Fruit fly (Drosophila melanogaster) whole organism, embryonic: Measurements from ENCODE around the gene CG9030.

Experiments
- Bgb ChIP-seq: fragments of 200-800 bp; sonication (Bioruptor generic); IDR thresholded peaks from 2 replicates; pipeline ENCODE4 v1.3.6; 2022; ENCODE audit warnings: missing biosample characterization, missing genetic modification characterization; ENCODE audit not compliant: partially characterized antibody
- CG18262 ChIP-seq: fragments of 200-800 bp; optimal IDR thresholded peaks from 3 replicates; lab custom pipeline; 2019; ENCODE audit warnings: missing biosample characterization, mild to moderate bottlenecking, missing genetic modification characterization, moderate library complexity
- CG32767 ChIP-seq: fragments of 200-800 bp; sonication (Bioruptor generic); IDR thresholded peaks from 2 replicates; pipeline ENCODE4 v1.3.6; 2022; ENCODE audit warnings: missing biosample characterization, missing genetic modification characterization
- CG34224 ChIP-seq: fragments of 200-800 bp; sonication (Bioruptor generic); IDR thresholded peaks from 3 replicates; pipeline ENCODE4 v1.3.6; 2022; ENCODE audit warnings: missing biosample characterization, missing genetic modification characterization; ENCODE audit not compliant: partially characterized antibody
- CG6854 ChIP-seq: fragments of 200-800 bp; sonication (Bioruptor generic); optimal IDR thresholded peaks from 3 replicates; lab custom pipeline; 2017; ENCODE audit warnings: missing biosample characterization, mild to moderate bottlenecking, missing genetic modification characterization
- CG8924 ChIP-seq: fragments of 200-800 bp; optimal IDR thresholded peaks from 3 replicates; lab custom pipeline; 2019; ENCODE audit warnings: missing biosample characterization, mild to moderate bottlenecking, missing genetic modification characterization, moderate library complexity
- Lpt ChIP-seq: fragments of >200 bp; optimal IDR thresholded peaks from 2 replicates; lab custom pipeline; 2018; ENCODE audit warnings: missing biosample characterization, missing genetic modification characterization
- MBD-R2 ChIP-seq: fragments of 200-800 bp; sonication (Bioruptor generic); IDR thresholded peaks from 2 replicates; pipeline ENCODE4 v1.3.6; 2022; ENCODE audit warnings: missing biosample characterization, missing genetic modification characterization
- MTF-1 ChIP-seq: fragments of 200-800 bp; sonication (Bioruptor generic); optimal IDR thresholded peaks from 2 replicates; lab custom pipeline; 2018; ENCODE audit warnings: missing biosample characterization, mild to moderate bottlenecking, missing genetic modification characterization, borderline replicate concordance
- Mes4 ChIP-seq: fragments of 200-800 bp; sonication (Bioruptor generic); optimal IDR thresholded peaks from 2 replicates; lab custom pipeline; 2016; ENCODE audit warnings: missing biosample characterization, missing genetic modification characterization

DNA sequence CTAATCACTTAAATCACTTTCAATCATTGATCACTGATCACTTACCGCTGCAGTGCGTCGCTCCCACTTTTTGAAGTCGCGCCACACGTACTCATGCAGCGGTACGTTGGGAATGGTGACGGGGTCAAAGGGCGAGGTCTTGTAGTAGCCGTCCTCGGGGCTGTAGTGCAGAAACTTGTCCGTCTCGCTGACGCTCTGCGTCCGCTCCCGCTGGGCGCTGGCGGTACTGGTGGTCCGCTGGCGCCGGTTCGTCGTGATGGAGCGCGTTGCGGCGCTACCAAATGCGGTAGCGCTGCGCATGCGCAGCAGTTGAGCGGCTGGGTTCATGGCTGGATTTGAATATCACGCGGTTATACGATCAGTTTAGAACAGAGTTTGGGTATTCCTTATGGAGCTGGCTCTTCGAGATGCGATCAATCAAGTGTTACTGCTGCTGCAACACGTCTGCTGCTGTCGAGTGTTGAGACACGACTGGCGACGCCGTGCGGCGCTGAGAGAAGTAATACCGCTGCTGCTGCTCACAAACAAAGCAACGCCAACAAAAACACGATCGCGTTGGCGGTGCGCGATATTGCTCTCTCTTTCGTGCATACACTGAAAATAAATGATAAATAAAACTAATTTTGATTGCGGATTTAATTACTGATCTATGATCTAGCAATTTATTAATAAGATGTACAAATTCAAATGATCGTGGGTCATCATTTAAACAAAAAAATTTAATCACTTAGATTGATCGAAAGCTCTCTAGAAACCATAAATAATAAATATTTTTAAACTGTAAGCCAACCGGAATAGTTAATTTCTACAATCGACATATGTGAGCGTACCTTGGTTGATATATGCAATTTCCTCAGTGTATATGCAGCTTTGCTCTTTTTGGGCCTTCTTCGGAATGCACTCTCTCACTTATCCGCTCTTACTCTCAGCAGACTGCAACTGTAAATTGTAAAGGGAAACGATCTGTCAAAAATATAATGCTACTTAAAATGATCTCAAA, 4.3 kb downstream of the CG9030 start:
- TF ChIP-seq CG6854 (peak; percentile 77), CG32767 (peak; percentile 86), MTF-1 (GFP tag; lab: Kevin White, UChicago) (peak; percentile 76), CG8924 (tag; lab: Kevin White, UChicago) (peak; percentile 97), Mes4 (GFP tag; lab: Kevin White, UChicago) (peak; percentile 83), Bgb (peak; percentile 20; the same call in 1 of the 2 replicates), CG34224 (no peak), MBD-R2 (GFP tag; lab: Robert Waterston, UW) (no peak), CG18262 (peak; percentile 99), Lpt (GFP tag; lab: Kevin White, UChicago) (no peak)
